Fruit fly (Drosophila melanogaster) whole organism: ENCODE data around the gene CG42688.

Experiments
- CG8478 ChIP-seq: fragments of >200 bp; optimal IDR thresholded peaks from 2 replicates; lab custom pipeline; 2018; ENCODE audit warnings: inconsistent platforms
- Dll ChIP-seq: fragments of >200 bp; optimal IDR thresholded peaks from 2 replicates; lab custom pipeline; 2017
- EcR ChIP-seq, 2 experiments: fragments of >200 bp; optimal IDR thresholded peaks; 2 replicates each; lab custom pipeline; 2017; ENCODE audit warnings: missing biosample characterization in 2 of 2, missing genetic modification characterization in 2 of 2, missing genetic modification reagents in 2 of 2
- pan ChIP-seq: fragments of >200 bp; optimal IDR thresholded peaks from 2 replicates; lab custom pipeline; 2017
- psq ChIP-seq: fragments of >200 bp; optimal IDR thresholded peaks from 2 replicates; lab custom pipeline; 2017
- usp ChIP-seq: fragments of >200 bp; optimal IDR thresholded peaks from 2 replicates; lab custom pipeline; 2017; ENCODE audit warnings: missing biosample characterization, missing genetic modification characterization, mixed read lengths

DNA sequence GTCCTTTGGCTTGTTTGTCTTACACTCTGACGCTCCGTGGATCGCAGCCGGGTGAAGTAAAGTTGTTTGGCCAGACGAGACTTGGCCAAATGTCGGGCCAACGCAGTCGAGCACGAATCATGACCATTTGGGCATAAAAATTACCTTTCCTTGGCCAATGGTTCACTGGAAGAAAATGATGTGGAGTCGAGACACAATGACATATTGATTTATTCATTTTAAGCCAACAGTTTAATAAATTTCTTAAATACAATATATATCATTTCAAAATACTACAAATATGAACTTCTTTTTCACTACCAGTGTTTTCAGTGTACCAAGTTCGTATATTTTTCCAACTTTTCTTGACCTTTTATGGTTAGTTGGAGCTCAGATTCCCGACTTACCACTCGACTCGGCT lies 19.2 kb upstream of the CG42688 start:
- TF ChIP-seq Dll (lab: Kevin White, UChicago) (no peak), usp (GFP tag; lab: Kevin White, UChicago) (no peak), CG8478 (lab: Kevin White, UChicago) (no peak), EcR (GFP tag; optimal IDR thresholded peaks at IDR 0.05; lab: Kevin White, UChicago) (no peak), pan (lab: Kevin White, UChicago) (no peak), psq (lab: Kevin White, UChicago) (no peak)
